Fruit fly (Drosophila melanogaster): ENCODE measurements around the gene gpp.

Gene gpp

dm6 chr3R:6377497-6377896 lies 29.2 kb upstream of the gpp start, which contains the start of gene CG42537:
Gene CG42537 (plus strand): TSS chr3R:6377797.
- TF ChIP-seq CG8159 (tag; optimal IDR thresholded peaks at IDR 0.05) = no peak
- no peak for TF ChIP-seq CG13204 (GFP tag; optimal IDR thresholded peaks at IDR 0.05)
- no peak for TF ChIP-seq fd96Ca (GFP tag; IDR thresholded peaks at IDR 0.05)
- no peak for TF ChIP-seq CG34367 (tag; optimal IDR thresholded peaks at IDR 0.05)
- no peak for TF ChIP-seq CG14655 (GFP tag; optimal IDR thresholded peaks at IDR 0.05)

dm6 chr3R:6380129-6380528 lies 26.5 kb upstream of the gpp start, which contains the start of the genes CG1024 and TfIIFalpha:
Gene CG1024 (minus strand): TSS chr3R:6380328.
Gene TfIIFalpha (plus strand): TSS chr3R:6380467.
- TF ChIP-seq CG9948 (tag; optimal IDR thresholded peaks at IDR 0.05) (no peak), CG17806 (tag; optimal IDR thresholded peaks at IDR 0.05) (no peak), CG14655 (GFP tag; optimal IDR thresholded peaks at IDR 0.05) (no peak), Pif1B (GFP tag; optimal IDR thresholded peaks at IDR 0.05) (no peak), CG15710 (tag; optimal IDR thresholded peaks at IDR 0.05) (no peak), Ets98B (GFP tag; IDR thresholded peaks at IDR 0.05) (no peak), rn (GFP tag; IDR thresholded peaks at IDR 0.05) (no peak), CG4496 (GFP tag; IDR thresholded peaks at IDR 0.05) (no peak), Pif1A (GFP tag; optimal IDR thresholded peaks at IDR 0.05) (no peak), fd96Ca (GFP tag; IDR thresholded peaks at IDR 0.05) (no peak), CG34367 (tag; optimal IDR thresholded peaks at IDR 0.05) (no peak), gl (tag; optimal IDR thresholded peaks at IDR 0.05) (no peak)

- no peak for TF ChIP-seq Snoo (tag; optimal IDR thresholded peaks at IDR 0.05)
- TF ChIP-seq CG4496 (GFP tag; IDR thresholded peaks at IDR 0.05) = no peak
- TF ChIP-seq fd96Ca (GFP tag; IDR thresholded peaks at IDR 0.05) = no peak
- no peak for TF ChIP-seq CG12605 (GFP tag; IDR thresholded peaks at IDR 0.05)
- no peak for TF ChIP-seq Ets98B (GFP tag; IDR thresholded peaks at IDR 0.05)
These were observed 24.9 kb upstream of the gpp start for dm6 chr3R:6381784-6382183.

- no peak for TF ChIP-seq CG32121 (GFP tag; IDR thresholded peaks at IDR 0.05)
- TF ChIP-seq CG15710 (tag; optimal IDR thresholded peaks at IDR 0.05) = no peak
- no peak for TF ChIP-seq CG13204 (GFP tag; optimal IDR thresholded peaks at IDR 0.05)
- TF ChIP-seq fd96Ca (GFP tag; IDR thresholded peaks at IDR 0.05) = no peak
These were observed 23.8 kb upstream of the gpp start, which contains the start of gene gzl for dm6 chr3R:6382733-6383465. Gene gzl (plus strand): TSS chr3R:6382914.

dm6 chr3R:6383466-6383769 lies 23.2 kb upstream of the gpp start:
- TF ChIP-seq CG13204 (GFP tag; optimal IDR thresholded peaks at IDR 0.05) (no peak), EcR (GFP tag; optimal IDR thresholded peaks at IDR 0.05) (peak; percentile 86)

- TF ChIP-seq CG14655 (GFP tag; optimal IDR thresholded peaks at IDR 0.05) (no peak), fd96Ca (GFP tag; IDR thresholded peaks at IDR 0.05) (no peak), CG17806 (tag; optimal IDR thresholded peaks at IDR 0.05) (no peak), CG15710 (tag; optimal IDR thresholded peaks at IDR 0.05) (no peak), Snoo (tag; optimal IDR thresholded peaks at IDR 0.05) (no peak), CG34367 (tag; optimal IDR thresholded peaks at IDR 0.05) (no peak), D1 (tag; optimal IDR thresholded peaks at IDR 0.05) (no peak), Pif1B (GFP tag; optimal IDR thresholded peaks at IDR 0.05) (no peak), CG32121 (GFP tag; IDR thresholded peaks at IDR 0.05) (no peak), CG13204 (GFP tag; optimal IDR thresholded peaks at IDR 0.05) (no peak), CG9948 (tag; optimal IDR thresholded peaks at IDR 0.05) (no peak)
These were observed 18.2 kb upstream of the gpp start for dm6 chr3R:6388414-6388830.

- TF ChIP-seq gl (tag; optimal IDR thresholded peaks at IDR 0.05) (no peak), CG8301 (tag; optimal IDR thresholded peaks at IDR 0.05) (no peak), CG34367 (tag; optimal IDR thresholded peaks at IDR 0.05) (no peak), CG17806 (tag; optimal IDR thresholded peaks at IDR 0.05) (no peak), Ets98B (GFP tag; IDR thresholded peaks at IDR 0.05) (no peak), CG14655 (GFP tag; optimal IDR thresholded peaks at IDR 0.05) (no peak), CG10348 (GFP tag; IDR thresholded peaks at IDR 0.05) (no peak), Pif1B (GFP tag; optimal IDR thresholded peaks at IDR 0.05) (no peak), CG15710 (tag; optimal IDR thresholded peaks at IDR 0.05) (no peak), CG4496 (GFP tag; IDR thresholded peaks at IDR 0.05) (no peak), CG32121 (GFP tag; IDR thresholded peaks at IDR 0.05) (no peak), EcR (GFP tag; optimal IDR thresholded peaks at IDR 0.05) (no peak), CG13204 (GFP tag; optimal IDR thresholded peaks at IDR 0.05) (no peak), CG8159 (tag; optimal IDR thresholded peaks at IDR 0.05) (no peak), D1 (tag; optimal IDR thresholded peaks at IDR 0.05) (no peak)
These were observed 13.0 kb upstream of the gpp start for dm6 chr3R:6393515-6394246.
